Worm (Caenorhabditis elegans): ENCODE measurements around the gene ins-15.

The ins-15 gene

ce11 chrII:6741428-6741827 lies 3.1 kb downstream of the ins-15 start, which contains the start of gene exos-8 (continued):
- TF ChIP-seq daf-8 (GFP tag; IDR thresholded peaks at IDR 0.05) (no peak), lin-39 (tag; optimal IDR thresholded peaks at IDR 0.05) (no peak), fkh-10 (GFP tag; optimal IDR thresholded peaks at IDR 0.05) (no peak), daf-16 (GFP tag; optimal IDR thresholded peaks at IDR 0.05) (no peak), daf-16 (tag; optimal IDR thresholded peaks at IDR 0.05) (no peak), R02D3.7 (tag; optimal IDR thresholded peaks at IDR 0.05) (no peak), pqm-1 (tag; optimal IDR thresholded peaks at IDR 0.05) (no peak), lin-1 (GFP tag; IDR thresholded peaks at IDR 0.05) (no peak), ceh-44 (GFP tag; IDR thresholded peaks at IDR 0.05) (no peak), nhr-42 (GFP tag; IDR thresholded peaks at IDR 0.05) (no peak), nhr-11 (tag; optimal IDR thresholded peaks at IDR 0.05) (no peak), zag-1 (tag; optimal IDR thresholded peaks at IDR 0.05) (no peak), F49E8.2 (tag; optimal IDR thresholded peaks at IDR 0.05; ENCODE audit: borderline replicate concordance) (no peak), zip-2 (tag; optimal IDR thresholded peaks at IDR 0.05) (no peak), mxl-3 (GFP tag; optimal IDR thresholded peaks at IDR 0.05) (peak; percentile 59), Y105C5A.15 (GFP tag; IDR thresholded peaks at IDR 0.05) (no peak), madf-9 (GFP tag; conservative IDR thresholded peaks at IDR 0.05) (no peak; the same call in 1 of the 2 replicates), egl-27 (tag; optimal IDR thresholded peaks at IDR 0.05) (no peak), nhr-25 (tag; optimal IDR thresholded peaks at IDR 0.05; ENCODE audit: borderline replicate concordance, insufficient read depth) (no peak), ztf-11 (tag; optimal IDR thresholded peaks at IDR 0.05) (no peak), F10B5.3 (tag; optimal IDR thresholded peaks at IDR 0.05) (no peak), mes-2 (tag; optimal IDR thresholded peaks at IDR 0.05; ENCODE audit: poor library complexity, severe bottlenecking) (peak; percentile 96), daf-12 (tag; optimal IDR thresholded peaks at IDR 0.05) (no peak), ztf-7 (tag; optimal IDR thresholded peaks at IDR 0.05) (no peak), daf-19 (GFP tag; conservative IDR thresholded peaks at IDR 0.05) (no peak), unc-62 (GFP tag; optimal IDR thresholded peaks at IDR 0.05 in 1 of 2) (peak in 1 of 2 experiments; percentile 32), unc-62 (tag; optimal IDR thresholded peaks at IDR 0.05) (no peak), F37D6.2 (tag; optimal IDR thresholded peaks at IDR 0.05) (no peak), mep-1 (tag; optimal IDR thresholded peaks at IDR 0.05) (no peak), snpc-4 (tag; optimal IDR thresholded peaks at IDR 0.05) (no peak), lsy-2 (tag; optimal IDR thresholded peaks at IDR 0.05) (peak in 1 of 2 experiments; percentile 85), php-3 (GFP tag; IDR thresholded peaks at IDR 0.05) (no peak), ceh-82 (tag; optimal IDR thresholded peaks at IDR 0.05) (no peak), mxl-2 (GFP tag; conservative IDR thresholded peaks at IDR 0.05) (no peak), D1046.2 (GFP tag; IDR thresholded peaks at IDR 0.05) (no peak), Y5F2A.4 (GFP tag; optimal IDR thresholded peaks at IDR 0.05) (no peak), cey-2 (tag; optimal IDR thresholded peaks at IDR 0.05; ENCODE audit: borderline replicate concordance, insufficient read depth) (no peak), nhr-237 (tag; optimal IDR thresholded peaks at IDR 0.05) (no peak), dmd-9 (GFP tag; IDR thresholded peaks at IDR 0.05) (peak; percentile 51; the same call in 1 of the 2 replicates), ctbp-1 (GFP tag; IDR thresholded peaks at IDR 0.05) (no peak), skn-1 (tag; optimal IDR thresholded peaks at IDR 0.05) (no peak), nhr-10 (tag; optimal IDR thresholded peaks at IDR 0.05) (no peak), hlh-30 (tag; optimal IDR thresholded peaks at IDR 0.05; ENCODE audit: insufficient read depth) (no peak), ceh-28 (tag; optimal IDR thresholded peaks at IDR 0.05) (no peak), attf-4 (tag; optimal IDR thresholded peaks at IDR 0.05) (no peak), lin-13 (GFP tag; optimal IDR thresholded peaks at IDR 0.05) (peak; percentile 33), lin-38 (GFP tag; IDR thresholded peaks at IDR 0.05) (peak; percentile 96), lin-29 (GFP tag; IDR thresholded peaks at IDR 0.05) (no peak), set-16 (GFP tag; IDR thresholded peaks at IDR 0.05) (no peak), dmd-8 (GFP tag; IDR thresholded peaks at IDR 0.05) (no peak), zfp-3 (GFP tag; conservative IDR thresholded peaks at IDR 0.05) (no peak), ceh-62 (tag; optimal IDR thresholded peaks at IDR 0.05) (no peak), hmg-1.1 (GFP tag; IDR thresholded peaks at IDR 0.05) (peak; percentile 58; the same call in 1 of the 2 replicates)

Data from whole organism, L4 larva.